Worm (Caenorhabditis elegans) whole organism, L4/young adult: ENCODE measurements around the gene nlp-78.

Source experiments
- W03F9.2 ChIP-seq: fragments of 150-350 bp; optimal IDR thresholded peaks from 2 replicates; lab custom pipeline; 2014; ENCODE audit warnings: missing biosample characterization, missing genetic modification characterization
- dao-5 ChIP-seq: sonication (generic microtip); optimal IDR thresholded peaks from 2 replicates; lab custom pipeline; 2016; ENCODE audit warnings: missing genotype, missing genetic modification characterization, moderate library complexity, missing compliant biosample characterization
- him-1 ChIP-seq: sonication (generic microtip); optimal IDR thresholded peaks from 2 replicates; lab custom pipeline; 2016; ENCODE audit warnings: missing genotype, missing genetic modification reagents, missing genetic modification characterization, missing compliant biosample characterization

- no peak for TF ChIP-seq W03F9.2 (tag; lab: Kevin White, UChicago)
- TF ChIP-seq him-1 (tag; lab: Kevin White, UChicago), result no peak
- no peak for TF ChIP-seq dao-5 (tag; lab: Kevin White, UChicago)
These were observed 42.4 kb upstream of the nlp-78 start, which contains the start of gene C07H4.1 for ce11 chrII:9093584-9093983.
